Fruit fly (Drosophila melanogaster) whole organism, embryonic: ENCODE data around the gene CG46310.

Source experiments
- Aef1 ChIP-seq: fragments of 200-800 bp; sonication (Bioruptor generic); IDR thresholded peaks from 3 replicates; pipeline ENCODE4 v1.3.6; 2022; ENCODE audit warnings: missing biosample characterization, missing genetic modification characterization
- CG11398 ChIP-seq: fragments of 200-800 bp; sonication (Bioruptor generic); optimal IDR thresholded peaks from 2 replicates; lab custom pipeline; 2016; ENCODE audit warnings: missing biosample characterization, missing genetic modification characterization
- CG13894 ChIP-seq: fragments of 200-800 bp; sonication (Bioruptor generic); optimal IDR thresholded peaks from 3 replicates; lab custom pipeline; 2018; ENCODE audit warnings: missing biosample characterization, mild to moderate bottlenecking, missing genetic modification characterization, moderate library complexity
- CG14441 ChIP-seq: fragments of 200-800 bp; sonication (Bioruptor generic); IDR thresholded peaks from 2 replicates; pipeline ENCODE4 v1.3.6; 2022; ENCODE audit warnings: missing biosample characterization, missing genetic modification characterization
- CG14667 ChIP-seq: fragments of 200-800 bp; sonication (Bioruptor generic); IDR thresholded peaks from 2 replicates; pipeline ENCODE4 v1.3.6; 2022; ENCODE audit warnings: missing biosample characterization, missing genetic modification characterization
- CG1602 ChIP-seq: fragments of 200-800 bp; sonication (Bioruptor generic); optimal IDR thresholded peaks from 3 replicates; lab custom pipeline; 2016; ENCODE audit warnings: missing biosample characterization, missing genetic modification characterization
- CG1603 ChIP-seq: fragments of 200-800 bp; sonication (Bioruptor generic); optimal IDR thresholded peaks from 2 replicates; lab custom pipeline; 2019; ENCODE audit warnings: missing biosample characterization, mild to moderate bottlenecking, missing genetic modification characterization, moderate library complexity
- CG16813 ChIP-seq: fragments of 200-800 bp; sonication (Bioruptor generic); IDR thresholded peaks from 3 replicates; pipeline ENCODE4 v1.3.6; 2022; ENCODE audit warnings: missing biosample characterization, missing genetic modification characterization; ENCODE audit not compliant: partially characterized antibody
- CG16815 ChIP-seq: fragments of 200-800 bp; sonication (Bioruptor generic); optimal IDR thresholded peaks from 3 replicates; lab custom pipeline; 2017; ENCODE audit warnings: missing biosample characterization, mild to moderate bottlenecking, missing genetic modification characterization
- CG17912 ChIP-seq: fragments of 200-800 bp; sonication (Bioruptor generic); optimal IDR thresholded peaks from 2 replicates; lab custom pipeline; 2018; ENCODE audit warnings: missing biosample characterization, mild to moderate bottlenecking, missing genetic modification characterization
- CG18011 ChIP-seq: fragments of 200-800 bp; sonication (Bioruptor generic); optimal IDR thresholded peaks from 2 replicates; lab custom pipeline; 2017; ENCODE audit warnings: missing biosample characterization, missing genetic modification characterization, mild to moderate bottlenecking, moderate library complexity, missing genotype
- CG2116 ChIP-seq: fragments of 200-800 bp; sonication (Bioruptor generic); optimal IDR thresholded peaks from 3 replicates; lab custom pipeline; 2018; ENCODE audit warnings: missing biosample characterization, mild to moderate bottlenecking, missing genetic modification characterization
- CG30431 ChIP-seq: fragments of 200-800 bp; sonication (Bioruptor generic); optimal IDR thresholded peaks from 2 replicates; lab custom pipeline; 2017; ENCODE audit warnings: missing biosample characterization, missing genetic modification characterization
- CG3281 ChIP-seq: fragments of 200-800 bp; sonication (Bioruptor generic); optimal IDR thresholded peaks from 3 replicates; lab custom pipeline; 2017; ENCODE audit warnings: missing biosample characterization, mild to moderate bottlenecking, missing genetic modification characterization
- CG4854 ChIP-seq: fragments of 200-800 bp; sonication (Bioruptor generic); optimal IDR thresholded peaks from 2 replicates; lab custom pipeline; 2016; ENCODE audit warnings: missing biosample characterization, missing genetic modification characterization, inconsistent platforms
- Dip2 ChIP-seq: fragments of 200-800 bp; sonication (Bioruptor generic); IDR thresholded peaks from 2 replicates; pipeline ENCODE4 v1.3.6; 2022; ENCODE audit warnings: missing biosample characterization, missing genetic modification characterization
- Fer1 ChIP-seq: fragments of 200-800 bp; sonication (Bioruptor generic); optimal IDR thresholded peaks from 2 replicates; lab custom pipeline; 2017; ENCODE audit warnings: missing biosample characterization, mild to moderate bottlenecking, missing genetic modification characterization
- GATAe ChIP-seq: fragments of 200-800 bp; sonication (Bioruptor generic); conservative IDR thresholded peaks from 2 replicates; pipeline ENCODE4 v1.3.6; 2022; ENCODE audit warnings: missing biosample characterization, missing genetic modification characterization
- MTF-1 ChIP-seq: fragments of 200-800 bp; sonication (Bioruptor generic); optimal IDR thresholded peaks from 2 replicates; lab custom pipeline; 2018; ENCODE audit warnings: missing biosample characterization, mild to moderate bottlenecking, missing genetic modification characterization, borderline replicate concordance
- NC2β ChIP-seq: fragments of 200-800 bp; sonication (Bioruptor generic); optimal IDR thresholded peaks from 2 replicates; lab custom pipeline; 2016; ENCODE audit warnings: missing biosample characterization, missing genetic modification characterization
- Neu2 ChIP-seq: fragments of 200-800 bp; sonication (Bioruptor generic); optimal IDR thresholded peaks from 3 replicates; lab custom pipeline; 2016; ENCODE audit warnings: missing biosample characterization, missing genetic modification characterization, borderline replicate concordance
- Six4 ChIP-seq: fragments of 200-800 bp; sonication (Bioruptor generic); optimal IDR thresholded peaks from 2 replicates; lab custom pipeline; 2016; ENCODE audit warnings: missing biosample characterization, missing genetic modification characterization
- Sry-β ChIP-seq: fragments of 200-800 bp; sonication (Bioruptor generic); optimal IDR thresholded peaks from 2 replicates; lab custom pipeline; 2018; ENCODE audit warnings: missing biosample characterization, mild to moderate bottlenecking, missing genetic modification characterization, moderate library complexity
- Trl ChIP-seq, 3 experiments: fragments of >200 bp in 2 of 3; fragments of 200-800 bp in 1 of 3; sonication (Bioruptor generic) in 1 of 3; optimal IDR thresholded peaks; 2 replicates in 1 of 3; 3 replicates in 2 of 3; lab custom pipeline; 2016 to 2017; ENCODE audit warnings: missing biosample characterization in 1 of 3, missing genetic modification characterization in 1 of 3
- ap ChIP-seq: fragments of 200-800 bp; sonication (Bioruptor generic); IDR thresholded peaks from 2 replicates; pipeline ENCODE4 v1.3.6; 2022; ENCODE audit warnings: missing biosample characterization, missing genetic modification characterization
- cas ChIP-seq: fragments of 200-800 bp; sonication (Bioruptor generic); IDR thresholded peaks from 2 replicates; pipeline ENCODE4 v1.3.6; 2022; ENCODE audit warnings: missing biosample characterization, missing genetic modification characterization
- cato ChIP-seq: fragments of 200-800 bp; sonication (Bioruptor generic); optimal IDR thresholded peaks from 2 replicates; lab custom pipeline; 2016; ENCODE audit warnings: missing biosample characterization, missing genetic modification characterization, borderline replicate concordance
- caup ChIP-seq: fragments of 200-800 bp; sonication (Bioruptor generic); optimal IDR thresholded peaks from 3 replicates; lab custom pipeline; 2017; ENCODE audit warnings: missing biosample characterization, mild to moderate bottlenecking, missing genetic modification characterization, moderate library complexity; ENCODE audit not compliant: severe bottlenecking
- cg ChIP-seq: fragments of 200-800 bp; sonication (Bioruptor generic); optimal IDR thresholded peaks from 3 replicates; lab custom pipeline; 2019; ENCODE audit warnings: missing biosample characterization, mild to moderate bottlenecking, missing genetic modification characterization, moderate library complexity
- fd64A ChIP-seq: fragments of 200-800 bp; sonication (Bioruptor generic); optimal IDR thresholded peaks from 3 replicates; lab custom pipeline; 2018; ENCODE audit warnings: missing biosample characterization, mild to moderate bottlenecking, missing genetic modification characterization
- fd96Cb ChIP-seq: fragments of 200-800 bp; sonication (Bioruptor generic); optimal IDR thresholded peaks from 2 replicates; lab custom pipeline; 2018; ENCODE audit warnings: missing biosample characterization, mild to moderate bottlenecking, missing genetic modification characterization, moderate library complexity
- gcm ChIP-seq: fragments of 200-800 bp; sonication (Bioruptor generic); optimal IDR thresholded peaks from 2 replicates; lab custom pipeline; 2019; ENCODE audit warnings: missing biosample characterization, mild to moderate bottlenecking, missing genetic modification characterization, moderate library complexity
- gem ChIP-seq: fragments of 200-800 bp; sonication (Bioruptor generic); optimal IDR thresholded peaks from 2 replicates; lab custom pipeline; 2019; ENCODE audit warnings: missing biosample characterization, mild to moderate bottlenecking, missing genetic modification characterization, moderate library complexity
- hb ChIP-seq: fragments of 200-800 bp; sonication (Bioruptor generic); IDR thresholded peaks from 3 replicates; pipeline ENCODE4 v1.3.6; 2022; ENCODE audit warnings: missing biosample characterization, missing genetic modification characterization; ENCODE audit not compliant: partially characterized antibody
- kay ChIP-seq: fragments of 200-800 bp; sonication (Bioruptor generic); optimal IDR thresholded peaks from 2 replicates; lab custom pipeline; 2016; ENCODE audit warnings: missing biosample characterization, missing genetic modification characterization
- lab ChIP-seq: fragments of 200-800 bp; sonication (Bioruptor generic); optimal IDR thresholded peaks from 3 replicates; lab custom pipeline; 2017; ENCODE audit warnings: missing biosample characterization, missing genetic modification characterization, mild to moderate bottlenecking, moderate library complexity, missing genetic modification reagents
- lbe ChIP-seq: fragments of 200-800 bp; sonication (Bioruptor generic); optimal IDR thresholded peaks from 2 replicates; lab custom pipeline; 2016; ENCODE audit warnings: missing biosample characterization, mild to moderate bottlenecking, missing genetic modification characterization
- maf-S ChIP-seq: fragments of 200-800 bp; sonication (Bioruptor generic); optimal IDR thresholded peaks from 2 replicates; lab custom pipeline; 2016; ENCODE audit warnings: missing biosample characterization, missing genetic modification characterization
- pum ChIP-seq: fragments of 200-800 bp; sonication (Bioruptor generic); optimal IDR thresholded peaks from 2 replicates; lab custom pipeline; 2016; ENCODE audit warnings: missing biosample characterization, missing genetic modification characterization
- pzg ChIP-seq: fragments of 200-800 bp; sonication (Bioruptor generic); optimal IDR thresholded peaks from 3 replicates; lab custom pipeline; 2018; ENCODE audit warnings: missing biosample characterization, mild to moderate bottlenecking, missing genetic modification characterization, moderate library complexity
- sens-2 ChIP-seq: fragments of 200-800 bp; sonication (Bioruptor generic); IDR thresholded peaks from 2 replicates; pipeline ENCODE4 v1.3.6; 2022; ENCODE audit warnings: missing biosample characterization, missing genetic modification characterization
- seq ChIP-seq: fragments of 200-800 bp; sonication (Bioruptor generic); IDR thresholded peaks from 2 replicates; pipeline ENCODE4 v1.3.6; 2022; ENCODE audit warnings: missing biosample characterization, missing genetic modification characterization
- sisA ChIP-seq: fragments of 200-800 bp; sonication (Bioruptor generic); IDR thresholded peaks from 2 replicates; pipeline ENCODE4 v1.3.6; 2022; ENCODE audit warnings: missing biosample characterization, missing genetic modification characterization
- stc ChIP-seq: fragments of 200-800 bp; sonication (Bioruptor generic); IDR thresholded peaks from 2 replicates; pipeline ENCODE4 v1.3.6; 2022; ENCODE audit warnings: missing biosample characterization, missing genetic modification characterization
- sug ChIP-seq: fragments of 200-800 bp; optimal IDR thresholded peaks from 2 replicates; lab custom pipeline; 2019; ENCODE audit warnings: missing biosample characterization, mild to moderate bottlenecking, missing genetic modification characterization, moderate library complexity
- toy ChIP-seq: fragments of 200-800 bp; sonication (Bioruptor generic); IDR thresholded peaks from 2 replicates; pipeline ENCODE4 v1.3.6; 2022; ENCODE audit warnings: missing biosample characterization, missing genetic modification characterization
- trem ChIP-seq: fragments of 200-800 bp; optimal IDR thresholded peaks from 3 replicates; lab custom pipeline; 2019; ENCODE audit warnings: missing biosample characterization, mild to moderate bottlenecking, missing genetic modification characterization, moderate library complexity
- tup ChIP-seq: fragments of 200-800 bp; sonication (Bioruptor generic); optimal IDR thresholded peaks from 2 replicates; lab custom pipeline; 2016; ENCODE audit warnings: missing biosample characterization, mild to moderate bottlenecking, missing genetic modification characterization, moderate library complexity
- unc-4 ChIP-seq: fragments of 200-800 bp; sonication (Bioruptor generic); IDR thresholded peaks from 2 replicates; pipeline ENCODE4 v1.3.6; 2022; ENCODE audit warnings: missing biosample characterization, missing genetic modification characterization; ENCODE audit not compliant: partially characterized antibody
- wor ChIP-seq: fragments of 200-800 bp; sonication (Bioruptor generic); IDR thresholded peaks from 2 replicates; pipeline ENCODE4 v1.3.6; 2022; ENCODE audit warnings: missing biosample characterization, missing genetic modification characterization

CG46310 gene

dm6 chr3R:23141678-23142338, 31.9 kb upstream of the CG46310 start, which contains the start of gene hh (continued):
- TF ChIP-seq cg (peak; percentile 100), Dip2 (GFP tag; lab: Robert Waterston, UW) (no peak), Sry-β (GFP tag; lab: Kevin White, UChicago) (no peak), Trl (optimal IDR thresholded peaks at IDR 0.05; lab: Kevin White, UChicago) (no peak), Trl (GFP tag; optimal IDR thresholded peaks at IDR 0.05; lab: Kevin White, UChicago) (no peak), CG14667 (no peak), pzg (GFP tag; lab: Kevin White, UChicago) (no peak), gcm (peak; percentile 43), CG18011 (GFP tag; lab: Kevin White, UChicago) (no peak), CG13894 (tag; lab: Kevin White, UChicago) (no peak), NC2β (GFP tag; lab: Kevin White, UChicago) (no peak), CG3281 (GFP tag; lab: Kevin White, UChicago) (no peak), Neu2 (GFP tag; lab: Kevin White, UChicago) (no peak), hb (GFP tag; lab: Robert Waterston, UW) (no peak), sens-2 (GFP tag; lab: Robert Waterston, UW) (no peak), caup (GFP tag; lab: Kevin White, UChicago) (no peak), sug (tag; lab: Kevin White, UChicago) (no peak), sisA (GFP tag; lab: Robert Waterston, UW) (no peak), MTF-1 (GFP tag; lab: Kevin White, UChicago) (no peak), CG16813 (no peak), fd96Cb (tag; lab: Kevin White, UChicago) (no peak), pum (no peak), fd64A (no peak), kay (GFP tag; lab: Kevin White, UChicago) (no peak), unc-4 (GFP tag; lab: Robert Waterston, UW) (no peak), wor (no peak), CG1602 (GFP tag; lab: Kevin White, UChicago) (no peak), Fer1 (GFP tag; lab: Kevin White, UChicago) (no peak), gem (tag; lab: Kevin White, UChicago) (no peak), CG2116 (GFP tag; lab: Kevin White, UChicago) (no peak), trem (no peak), CG1603 (tag; lab: Kevin White, UChicago) (no peak), Aef1 (GFP tag; lab: Robert Waterston, UW) (no peak), stc (GFP tag; lab: Robert Waterston, UW) (no peak), tup (GFP tag; lab: Kevin White, UChicago) (no peak), CG16815 (GFP tag; lab: Kevin White, UChicago) (no peak), lbe (GFP tag; lab: Kevin White, UChicago) (no peak), maf-S (GFP tag; lab: Kevin White, UChicago) (no peak), cato (GFP tag; lab: Kevin White, UChicago) (no peak), seq (GFP tag; lab: Robert Waterston, UW) (no peak), GATAe (GFP tag; lab: Robert Waterston, UW) (no peak), CG14441 (GFP tag; lab: Robert Waterston, UW) (no peak), lab (GFP tag; lab: Kevin White, UChicago) (no peak), cas (GFP tag; lab: Robert Waterston, UW) (no peak), CG30431 (no peak), ap (no peak), toy (no peak), CG4854 (no peak), CG17912 (GFP tag; lab: Kevin White, UChicago) (no peak), Six4 (GFP tag; lab: Kevin White, UChicago) (no peak), CG11398 (GFP tag; lab: Kevin White, UChicago) (no peak)
